Worm (Caenorhabditis elegans): ENCODE measurements around the gene nemp-1.

DNA sequence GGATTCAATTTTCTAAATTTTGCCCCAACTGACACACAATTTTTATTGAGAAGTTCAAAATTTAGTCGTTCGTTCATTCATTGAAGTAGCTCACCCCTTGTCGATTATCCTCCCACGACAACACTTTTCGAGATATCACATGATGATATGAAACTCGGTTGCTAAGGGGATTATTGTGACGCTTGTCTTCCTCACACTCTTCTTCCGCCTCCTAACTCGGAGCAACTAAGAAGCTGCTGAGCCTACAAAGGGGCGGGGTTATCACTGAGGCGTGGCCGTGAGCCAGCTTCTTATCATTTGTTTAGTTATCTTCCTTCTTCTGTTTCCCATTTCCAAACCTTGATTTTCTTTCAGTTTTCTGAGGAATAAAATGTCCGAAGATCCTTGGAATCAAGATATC is 11.4 kb downstream of the nemp-1 start, which contains the start of gene F10C5.3:
- TF ChIP-seq F33H1.4 (GFP tag; IDR thresholded peaks at IDR 0.05): no peak
- TF ChIP-seq B0336.3 (GFP tag; IDR thresholded peaks at IDR 0.05): no peak
- no peak for TF ChIP-seq sea-2 (GFP tag; IDR thresholded peaks at IDR 0.05)
- TF ChIP-seq mel-28 (tag; optimal IDR thresholded peaks at IDR 0.05; ENCODE audit: borderline replicate concordance): no peak
- no peak for TF ChIP-seq dpff-1 (tag; optimal IDR thresholded peaks at IDR 0.05)
- no peak for TF ChIP-seq pha-4 (tag; optimal IDR thresholded peaks at IDR 0.05)
- TF ChIP-seq die-1 (tag; optimal IDR thresholded peaks at IDR 0.05): no peak
- TF ChIP-seq D2030.7 (GFP tag; IDR thresholded peaks at IDR 0.05): no peak
- no peak for TF ChIP-seq fkh-3 (tag; optimal IDR thresholded peaks at IDR 0.05)
- TF ChIP-seq attf-3 (GFP tag; conservative IDR thresholded peaks at IDR 0.05): no peak

All from whole organism, young adult.